Fruit fly (Drosophila melanogaster) whole organism, adult: ENCODE results near the gene CG8066.

Experiments
- CG11617 ChIP-seq: fragments of 200-800 bp; sonication (Bioruptor generic); optimal IDR thresholded peaks from 2 replicates; lab custom pipeline; 2017; ENCODE audit warnings: mild to moderate bottlenecking, missing biosample characterization, missing genetic modification reagents, missing genetic modification characterization
- CG12768 ChIP-seq: fragments of 200-800 bp; sonication (Bioruptor generic); optimal IDR thresholded peaks from 2 replicates; lab custom pipeline; 2017; ENCODE audit warnings: missing biosample characterization, missing genetic modification characterization, mild to moderate bottlenecking, moderate library complexity, missing genetic modification reagents
- CG14711 ChIP-seq: fragments of 200-800 bp; sonication (Bioruptor generic); optimal IDR thresholded peaks from 2 replicates; lab custom pipeline; 2018; ENCODE audit warnings: missing biosample characterization, mild to moderate bottlenecking, missing genetic modification characterization, moderate library complexity
- CG1620 ChIP-seq: fragments of 200-800 bp; sonication (Bioruptor generic); optimal IDR thresholded peaks from 2 replicates; lab custom pipeline; 2016; ENCODE audit warnings: missing biosample characterization, missing genetic modification characterization
- CG33017 ChIP-seq: fragments of 200-800 bp; sonication (Bioruptor generic); optimal IDR thresholded peaks from 2 replicates; lab custom pipeline; 2018; ENCODE audit warnings: missing biosample characterization, mild to moderate bottlenecking, missing genetic modification characterization, moderate library complexity
- CG5204 ChIP-seq: fragments of 200-800 bp; sonication (Bioruptor generic); optimal IDR thresholded peaks from 2 replicates; lab custom pipeline; 2016; ENCODE audit warnings: missing biosample characterization, missing genetic modification characterization
- CG7045 ChIP-seq: fragments of 200-800 bp; sonication (Bioruptor generic); optimal IDR thresholded peaks from 2 replicates; lab custom pipeline; 2017; ENCODE audit warnings: missing biosample characterization, mild to moderate bottlenecking, missing genetic modification characterization
- CG7101 ChIP-seq: fragments of 200-800 bp; sonication (Bioruptor generic); optimal IDR thresholded peaks from 2 replicates; lab custom pipeline; 2018; ENCODE audit warnings: missing biosample characterization, mild to moderate bottlenecking, missing genetic modification characterization, moderate library complexity
- Clk ChIP-seq: fragments of 200-800 bp; sonication (Bioruptor generic); optimal IDR thresholded peaks from 2 replicates; lab custom pipeline; 2017; ENCODE audit warnings: missing biosample characterization, missing genetic modification characterization
- Crg-1 ChIP-seq: fragments of 200-800 bp; sonication (Bioruptor generic); optimal IDR thresholded peaks from 2 replicates; lab custom pipeline; 2016; ENCODE audit warnings: missing biosample characterization, missing genetic modification characterization
- Hr96 ChIP-seq: fragments of 200-800 bp; sonication (Bioruptor generic); optimal IDR thresholded peaks from 2 replicates; lab custom pipeline; 2016; ENCODE audit warnings: missing biosample characterization, missing genetic modification characterization
- Mnt ChIP-seq: fragments of 200-800 bp; sonication (Bioruptor generic); optimal IDR thresholded peaks from 2 replicates; lab custom pipeline; 2016; ENCODE audit warnings: missing biosample characterization, mild to moderate bottlenecking, missing genetic modification characterization
- bab1 ChIP-seq: fragments of 200-800 bp; sonication (Bioruptor generic); optimal IDR thresholded peaks from 3 replicates; lab custom pipeline; 2019; ENCODE audit warnings: missing biosample characterization, mild to moderate bottlenecking, missing genetic modification characterization, moderate library complexity
- cic ChIP-seq: fragments of 200-800 bp; sonication (Bioruptor generic); optimal IDR thresholded peaks from 2 replicates; lab custom pipeline; 2017; ENCODE audit warnings: missing biosample characterization, mild to moderate bottlenecking, missing genetic modification characterization, moderate library complexity
- cnc ChIP-seq, 2 experiments: fragments of >200 bp; optimal IDR thresholded peaks; 2 replicates each; lab custom pipeline; 2017
- kay ChIP-seq: fragments of 200-800 bp; sonication (Bioruptor generic); peaks from one replicate; lab custom pipeline; 2016; ENCODE audit warnings: missing biosample characterization, missing genetic modification characterization, borderline replicate concordance
- ovo ChIP-seq: fragments of 200-800 bp; sonication (Bioruptor generic); optimal IDR thresholded peaks from 2 replicates; lab custom pipeline; 2016; ENCODE audit warnings: missing biosample characterization, missing genetic modification characterization
- pad ChIP-seq: fragments of 200-800 bp; sonication (Bioruptor generic); optimal IDR thresholded peaks from 3 replicates; lab custom pipeline; 2017; ENCODE audit warnings: missing biosample characterization, missing genetic modification characterization, mild to moderate bottlenecking, moderate library complexity, missing genetic modification reagents
- tj ChIP-seq: fragments of 200-800 bp; sonication (Bioruptor generic); optimal IDR thresholded peaks from 3 replicates; lab custom pipeline; 2017; ENCODE audit warnings: missing biosample characterization, mild to moderate bottlenecking, missing genetic modification characterization, moderate library complexity
- toe ChIP-seq: fragments of 200-800 bp; sonication (Bioruptor generic); optimal IDR thresholded peaks from 2 replicates; lab custom pipeline; 2016; ENCODE audit warnings: missing biosample characterization, missing genetic modification characterization

CG8066 gene

dm6 chr3R:14574962-14575717 is 6.5 kb upstream of the CG8066 start:
- TF ChIP-seq tj (peak; percentile 61), pad (GFP tag; lab: Kevin White, UChicago) (peak; percentile 56), CG14711 (tag; lab: Kevin White, UChicago) (peak; percentile 71), bab1 (GFP tag; lab: Kevin White, UChicago) (peak; percentile 39), cnc (optimal IDR thresholded peaks at IDR 0.05; lab: Kevin White, UChicago) (peak in 1 of 2 experiments; percentile 16), CG7045 (peak; percentile 68), kay (GFP tag; lab: Kevin White, UChicago) (peak; percentile 76), CG7101 (tag; lab: Kevin White, UChicago) (peak; percentile 79), toe (GFP tag; lab: Kevin White, UChicago) (peak; percentile 69), cic (GFP tag; lab: Kevin White, UChicago) (no peak), Hr96 (GFP tag; lab: Kevin White, UChicago) (peak; percentile 48), CG33017 (tag; lab: Kevin White, UChicago) (peak; percentile 57), Crg-1 (GFP tag; lab: Kevin White, UChicago) (peak; percentile 39), CG12768 (GFP tag; lab: Kevin White, UChicago) (peak; percentile 52), CG11617 (GFP tag; lab: Kevin White, UChicago) (peak; percentile 78), Clk (GFP tag; lab: Kevin White, UChicago) (peak; percentile 35), ovo (GFP tag; lab: Kevin White, UChicago) (no peak), CG5204 (GFP tag; lab: Kevin White, UChicago) (peak; percentile 35), Mnt (GFP tag; lab: Kevin White, UChicago) (peak; percentile 89), CG1620 (GFP tag; lab: Kevin White, UChicago) (peak; percentile 42)

DNA sequence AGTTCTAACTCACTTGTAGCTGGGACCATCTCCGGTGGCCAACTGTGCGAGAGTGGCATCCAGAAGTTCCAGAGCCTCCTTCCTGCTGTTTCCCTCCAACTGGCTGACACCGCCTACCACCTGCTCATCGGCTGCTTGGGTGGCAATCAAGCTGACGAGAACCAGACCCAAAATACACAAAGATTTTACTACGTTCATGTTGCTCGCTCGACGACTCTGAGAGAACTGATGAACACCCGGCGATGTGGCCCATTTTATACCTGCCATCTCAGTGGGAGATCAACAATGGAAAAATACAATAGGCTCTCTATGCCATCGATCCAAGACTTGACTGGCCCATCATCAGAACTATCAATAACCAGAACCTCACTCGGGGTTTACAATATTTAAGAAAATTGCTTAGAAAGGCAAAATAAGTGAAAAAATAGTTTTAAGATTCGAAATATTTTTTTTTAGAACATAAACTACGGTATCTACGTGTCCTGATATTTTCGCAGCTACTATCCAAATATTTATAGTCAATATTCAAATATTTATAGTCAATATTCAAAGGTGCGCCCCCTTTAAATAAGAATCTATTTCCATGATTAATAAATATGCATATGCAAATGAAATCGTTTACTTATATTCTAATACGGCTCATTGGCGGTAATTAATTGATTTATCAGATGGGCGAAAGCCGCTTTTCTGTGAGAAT is 912 bp upstream of the CG8066 start, which contains the start of gene Cys:
Gene Cys (minus strand): TSS at position 234 of the 697 bp plus-strand sequence.
- TF ChIP-seq CG7101 (tag; lab: Kevin White, UChicago) (peak; percentile 59), CG1620 (GFP tag; lab: Kevin White, UChicago) (no peak), toe (GFP tag; lab: Kevin White, UChicago) (peak; percentile 14), Clk (GFP tag; lab: Kevin White, UChicago) (no peak), Mnt (GFP tag; lab: Kevin White, UChicago) (no peak), CG12768 (GFP tag; lab: Kevin White, UChicago) (no peak), CG5204 (GFP tag; lab: Kevin White, UChicago) (no peak), kay (GFP tag; lab: Kevin White, UChicago) (peak; percentile 90), CG33017 (tag; lab: Kevin White, UChicago) (peak; percentile 43), tj (no peak), ovo (GFP tag; lab: Kevin White, UChicago) (no peak)

DNA sequence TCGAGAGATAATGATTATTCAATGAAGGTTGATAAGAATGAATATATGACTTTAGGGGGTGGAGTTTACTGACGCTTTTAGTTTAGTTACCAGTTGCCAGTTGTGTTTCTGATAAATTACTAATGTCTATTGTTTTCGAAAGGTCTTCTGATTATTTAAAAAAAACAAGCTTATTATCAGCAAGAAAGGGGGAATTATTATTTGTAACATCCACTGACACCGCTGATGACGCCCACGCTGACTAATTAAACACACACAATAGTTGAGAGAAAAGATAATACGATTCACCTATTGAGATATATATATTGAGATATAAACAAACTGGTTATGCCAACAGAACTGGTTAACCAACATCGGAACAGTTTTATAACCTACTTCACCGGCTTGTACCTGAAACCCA is 851 bp downstream of the CG8066 start:
- TF ChIP-seq cic (GFP tag; lab: Kevin White, UChicago), result peak; percentile 12
- no peak for TF ChIP-seq Mnt (GFP tag; lab: Kevin White, UChicago)
- TF ChIP-seq kay (GFP tag; lab: Kevin White, UChicago), result peak; percentile 97
- no peak for TF ChIP-seq CG7045

dm6 chr3R:14567329-14567728 is 1.3 kb downstream of the CG8066 start, which contains the start of gene CG31313:
Gene CG31313, minus strand, starts transcription at chr3R:14567429.
- no peak for TF ChIP-seq Clk (GFP tag; lab: Kevin White, UChicago)
- TF ChIP-seq cic (GFP tag; lab: Kevin White, UChicago), result no peak
- TF ChIP-seq CG7045, result no peak
- no peak for TF ChIP-seq cnc (optimal IDR thresholded peaks at IDR 0.05; lab: Kevin White, UChicago)
- TF ChIP-seq CG1620 (GFP tag; lab: Kevin White, UChicago), result no peak
- no peak for TF ChIP-seq ovo (GFP tag; lab: Kevin White, UChicago)
- no peak for TF ChIP-seq toe (GFP tag; lab: Kevin White, UChicago)
- no peak for TF ChIP-seq CG7101 (tag; lab: Kevin White, UChicago)
- TF ChIP-seq CG5204 (GFP tag; lab: Kevin White, UChicago), result no peak
- no peak for TF ChIP-seq CG33017 (tag; lab: Kevin White, UChicago)

dm6 chr3R:14565065-14565977 is 3.3 kb downstream of the CG8066 start, which contains the start of gene CG14852:
Gene CG14852, plus strand, starts transcription at chr3R:14565927.
- TF ChIP-seq toe (GFP tag; lab: Kevin White, UChicago), result no peak
- TF ChIP-seq Crg-1 (GFP tag; lab: Kevin White, UChicago), result no peak
- no peak for TF ChIP-seq cic (GFP tag; lab: Kevin White, UChicago)
- TF ChIP-seq CG33017 (tag; lab: Kevin White, UChicago), result no peak
- no peak for TF ChIP-seq pad (GFP tag; lab: Kevin White, UChicago)
- TF ChIP-seq CG14711 (tag; lab: Kevin White, UChicago), result no peak
- no peak for TF ChIP-seq kay (GFP tag; lab: Kevin White, UChicago)
- no peak for TF ChIP-seq cnc (optimal IDR thresholded peaks at IDR 0.05; lab: Kevin White, UChicago)
- no peak for TF ChIP-seq CG12768 (GFP tag; lab: Kevin White, UChicago)
- TF ChIP-seq bab1 (GFP tag; lab: Kevin White, UChicago), result no peak
- no peak for TF ChIP-seq CG7101 (tag; lab: Kevin White, UChicago)
- TF ChIP-seq Hr96 (GFP tag; lab: Kevin White, UChicago), result no peak
- TF ChIP-seq CG5204 (GFP tag; lab: Kevin White, UChicago), result no peak
